Fruit fly (Drosophila melanogaster) whole organism, wandering third instar larva: ENCODE measurements around the gene CG32022.

Experiments used
- Abd-B ChIP-seq: fragments of >200 bp; optimal IDR thresholded peaks from 2 replicates; lab custom pipeline; 2017; ENCODE audit warnings: missing biosample characterization, missing genetic modification characterization
- CG32264 ChIP-seq: fragments of 200-800 bp; sonication (Bioruptor generic); optimal IDR thresholded peaks from 2 replicates; lab custom pipeline; 2016; ENCODE audit warnings: missing biosample characterization, missing genetic modification characterization
- CG9705 ChIP-seq: fragments of 200-800 bp; sonication (Bioruptor generic); optimal IDR thresholded peaks from 2 replicates; lab custom pipeline; 2018; ENCODE audit warnings: missing biosample characterization, mild to moderate bottlenecking, missing genetic modification characterization
- CrebA ChIP-seq: fragments of 200-800 bp; sonication (Bioruptor generic); optimal IDR thresholded peaks from 2 replicates; lab custom pipeline; 2016; ENCODE audit warnings: missing biosample characterization, mild to moderate bottlenecking, missing genetic modification characterization, borderline replicate concordance
- Dfd ChIP-seq: fragments of >200 bp; optimal IDR thresholded peaks from 2 replicates; lab custom pipeline; 2017; ENCODE audit warnings: missing biosample characterization, missing genetic modification characterization
- Dif ChIP-seq: fragments of 200-275, 200-300 bp; sonication (Bioruptor generic); optimal IDR thresholded peaks from 2 replicates; lab custom pipeline; 2018; ENCODE audit warnings: missing biosample characterization, missing genetic modification characterization; ENCODE audit not compliant: partially characterized antibody
- Hnf4 ChIP-seq: fragments of 200-800 bp; sonication (Bioruptor generic); optimal IDR thresholded peaks from 2 replicates; lab custom pipeline; 2016; ENCODE audit warnings: missing biosample characterization, mild to moderate bottlenecking, missing genetic modification characterization
- Hr78 ChIP-seq: fragments of >200 bp; optimal IDR thresholded peaks from 2 replicates; lab custom pipeline; 2017; ENCODE audit warnings: missing biosample characterization, missing genetic modification characterization
- Hr83 ChIP-seq: fragments of 200-300 bp; sonication (Bioruptor generic); optimal IDR thresholded peaks from 2 replicates; lab custom pipeline; 2016; ENCODE audit warnings: missing biosample characterization, mild to moderate bottlenecking, missing genetic modification characterization, moderate library complexity; ENCODE audit not compliant: poor library complexity, severe bottlenecking
- Jra ChIP-seq: sonication (Bioruptor generic); optimal IDR thresholded peaks from 2 replicates; lab custom pipeline; 2016; ENCODE audit warnings: missing biosample characterization, missing genetic modification characterization
- OdsH ChIP-seq: fragments of 200-800 bp; sonication (Bioruptor generic); optimal IDR thresholded peaks from 2 replicates; lab custom pipeline; 2016; ENCODE audit warnings: missing biosample characterization, mild to moderate bottlenecking, missing genetic modification characterization
- Rel ChIP-seq, 2 experiments: fragments of 200-800 bp; sonication (Bioruptor generic) in 1 of 2; optimal IDR thresholded peaks; 2 replicates in 1 of 2; 3 replicates in 1 of 2; lab custom pipeline; 2016 to 2019; ENCODE audit warnings: mild to moderate bottlenecking in 2 of 2, missing biosample characterization in 2 of 2, missing genetic modification characterization in 2 of 2, moderate library complexity in 1 of 2
- Sp1 ChIP-seq: fragments of 200-800 bp; sonication (Bioruptor generic); optimal IDR thresholded peaks from 3 replicates; lab custom pipeline; 2019; ENCODE audit warnings: missing biosample characterization, mild to moderate bottlenecking, missing genetic modification characterization, moderate library complexity
- Vsx2 ChIP-seq: fragments of 200-300, 225-300 bp; sonication (Bioruptor generic); optimal IDR thresholded peaks from 2 replicates; lab custom pipeline; 2018; ENCODE audit warnings: missing biosample characterization, missing genetic modification characterization; ENCODE audit not compliant: partially characterized antibody
- br ChIP-seq: fragments of 200-800 bp; sonication (Bioruptor generic); optimal IDR thresholded peaks from 2 replicates; lab custom pipeline; 2016; ENCODE audit warnings: missing biosample characterization, missing genetic modification characterization
- brk ChIP-seq: fragments of 200-800 bp; sonication (Bioruptor generic); optimal IDR thresholded peaks from 2 replicates; lab custom pipeline; 2016; ENCODE audit warnings: missing biosample characterization, mild to moderate bottlenecking, missing genetic modification characterization
- dl ChIP-seq, 2 experiments: fragments of 175-275, 200-275 bp in 1 of 2; fragments of 200-275 bp in 1 of 2; sonication (Bioruptor generic); optimal IDR thresholded peaks; lab custom pipeline; 2018; ENCODE audit warnings: mild to moderate bottlenecking in 2 of 2, missing biosample characterization in 2 of 2, missing genetic modification characterization in 2 of 2, moderate library complexity in 2 of 2; ENCODE audit not compliant: partially characterized antibody in 2 of 2, insufficient read depth in 1 of 2
- dmrt93B ChIP-seq: fragments of 200-800 bp; sonication (Bioruptor generic); optimal IDR thresholded peaks from 2 replicates; lab custom pipeline; 2018; ENCODE audit warnings: missing biosample characterization, mild to moderate bottlenecking, missing genetic modification characterization
- dsf ChIP-seq: sonication (Bioruptor generic); optimal IDR thresholded peaks from 2 replicates; lab custom pipeline; 2016; ENCODE audit warnings: missing biosample characterization, missing genetic modification characterization, borderline replicate concordance
- ey ChIP-seq: fragments of 200-800 bp; sonication (Bioruptor generic); optimal IDR thresholded peaks from 2 replicates; lab custom pipeline; 2016; ENCODE audit warnings: missing biosample characterization, missing genetic modification characterization
- foxo ChIP-seq, 2 experiments: fragments of 200-800 bp; sonication (Bioruptor generic); optimal IDR thresholded peaks; 2 replicates in 1 of 2; 3 replicates in 1 of 2; lab custom pipeline; 2016 to 2017; ENCODE audit warnings: missing biosample characterization in 2 of 2, missing genetic modification characterization in 2 of 2
- h ChIP-seq: fragments of 200-800 bp; sonication (Bioruptor generic); optimal IDR thresholded peaks from 3 replicates; lab custom pipeline; 2016; ENCODE audit warnings: missing biosample characterization, mild to moderate bottlenecking, missing genetic modification characterization
- jim ChIP-seq: fragments of 175-275, 200-325 bp; sonication (Bioruptor generic); optimal IDR thresholded peaks from 2 replicates; lab custom pipeline; 2016; ENCODE audit warnings: missing biosample characterization, mild to moderate bottlenecking, missing genetic modification characterization
- lola ChIP-seq: fragments of >200 bp; optimal IDR thresholded peaks from 2 replicates; lab custom pipeline; 2017; ENCODE audit warnings: missing biosample characterization, missing genetic modification characterization
- pan ChIP-seq: fragments of >200 bp; optimal IDR thresholded peaks from 2 replicates; lab custom pipeline; 2017
- psq ChIP-seq: fragments of 200-800 bp; sonication (Bioruptor generic); optimal IDR thresholded peaks from 3 replicates; lab custom pipeline; 2017; ENCODE audit warnings: missing biosample characterization, mild to moderate bottlenecking, missing genetic modification characterization, moderate library complexity
- rgr ChIP-seq: fragments of 200-800 bp; sonication (Bioruptor generic); optimal IDR thresholded peaks from 3 replicates; lab custom pipeline; 2016; ENCODE audit warnings: missing biosample characterization, mild to moderate bottlenecking, missing genetic modification characterization
- sage ChIP-seq: fragments of 200-800 bp; sonication (Bioruptor generic); optimal IDR thresholded peaks from 2 replicates; lab custom pipeline; 2016; ENCODE audit warnings: missing biosample characterization, mild to moderate bottlenecking, missing genetic modification characterization
- sv ChIP-seq: fragments of 200-800 bp; sonication (Bioruptor generic); optimal IDR thresholded peaks from 3 replicates; lab custom pipeline; 2016; ENCODE audit warnings: missing biosample characterization, missing genetic modification characterization
- tai ChIP-seq: sonication (Bioruptor generic); optimal IDR thresholded peaks from 2 replicates; lab custom pipeline; 2016; ENCODE audit warnings: missing biosample characterization, missing genetic modification characterization
- usp ChIP-seq: fragments of >200 bp; optimal IDR thresholded peaks from 2 replicates; lab custom pipeline; 2017; ENCODE audit warnings: missing biosample characterization, missing genetic modification characterization
- woc ChIP-seq: sonication (Bioruptor generic); optimal IDR thresholded peaks from 2 replicates; lab custom pipeline; 2016; ENCODE audit warnings: missing biosample characterization, mild to moderate bottlenecking, missing genetic modification characterization

Gene CG32022

DNA sequence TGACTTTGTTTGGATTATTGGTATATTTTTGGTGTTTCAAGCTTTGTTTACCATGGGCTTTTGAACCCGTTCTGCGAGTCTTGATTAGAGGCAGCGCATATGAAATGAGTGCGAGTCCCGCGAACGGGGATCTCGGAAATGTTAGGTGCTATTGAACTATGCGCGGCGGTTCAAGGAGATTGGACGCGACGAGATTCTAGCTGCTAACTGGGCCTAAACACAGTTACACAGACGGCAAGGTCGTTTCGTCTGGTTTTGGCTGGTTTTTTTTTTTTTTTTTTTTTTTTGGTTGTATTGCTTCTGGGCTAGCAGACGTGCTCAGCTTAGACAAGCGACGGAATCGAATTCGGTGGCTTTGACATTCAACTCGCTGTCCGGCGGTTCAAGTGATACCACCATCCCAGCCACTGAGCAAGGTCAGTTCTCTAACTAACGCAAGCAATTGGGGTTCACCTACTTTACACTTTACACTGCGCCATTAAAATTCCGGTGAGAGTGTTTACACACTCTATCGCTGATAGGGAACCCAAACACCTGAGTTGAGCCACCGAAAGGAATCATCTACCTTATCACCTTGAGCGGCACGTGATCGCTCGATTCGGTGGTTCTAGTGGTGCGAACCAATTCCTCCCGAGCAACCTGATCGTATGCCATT is 39.0 kb downstream of the CG32022 start:
- TF ChIP-seq br (no peak), Rel (GFP tag; optimal IDR thresholded peaks at IDR 0.05; lab: Kevin White, UChicago) (no peak), Rel (tag; optimal IDR thresholded peaks at IDR 0.05; lab: Kevin White, UChicago) (peak; percentile 54), Hr78 (GFP tag; lab: Kevin White, UChicago) (no peak)
- TF ChIP-seq, all 38 proteins: peak for 1

DNA sequence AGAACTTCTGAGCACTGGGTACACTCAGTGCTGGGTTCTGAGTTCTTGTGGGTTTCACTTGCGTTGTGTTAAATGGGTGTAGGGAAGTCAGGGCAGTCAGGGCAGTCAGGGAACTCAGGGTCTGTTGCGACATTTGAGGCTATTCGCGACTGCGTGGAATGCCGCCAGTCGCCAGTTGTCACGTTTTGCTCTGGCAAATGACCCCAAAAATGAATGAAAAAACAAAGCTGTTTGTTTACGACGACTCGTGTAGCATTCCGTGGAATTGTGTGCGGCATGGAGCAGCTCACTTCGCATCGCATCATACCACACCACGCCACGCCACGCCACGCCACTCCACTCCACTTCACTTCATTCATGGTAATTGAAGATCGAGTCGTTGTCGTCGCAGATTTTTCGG is 39.8 kb downstream of the CG32022 start:
- TF ChIP-seq Abd-B (GFP tag; lab: Kevin White, UChicago), result no peak
- no peak for TF ChIP-seq OdsH (GFP tag; lab: Kevin White, UChicago)
- no peak for TF ChIP-seq psq (GFP tag; lab: Kevin White, UChicago)
- TF ChIP-seq CG32264 (GFP tag; lab: Kevin White, UChicago), result no peak
- TF ChIP-seq foxo (GFP tag; optimal IDR thresholded peaks at IDR 0.05; lab: Kevin White, UChicago), result peak in 1 of 2 experiments; percentile 18
- TF ChIP-seq h (GFP tag; lab: Kevin White, UChicago), result peak; percentile 55
- no peak for TF ChIP-seq pan
- TF ChIP-seq dmrt93B (GFP tag; lab: Kevin White, UChicago), result no peak
- no peak for TF ChIP-seq Rel (GFP tag; optimal IDR thresholded peaks at IDR 0.05; lab: Kevin White, UChicago)
- peak; percentile 27 for TF ChIP-seq Rel (tag; optimal IDR thresholded peaks at IDR 0.05; lab: Kevin White, UChicago)

DNA sequence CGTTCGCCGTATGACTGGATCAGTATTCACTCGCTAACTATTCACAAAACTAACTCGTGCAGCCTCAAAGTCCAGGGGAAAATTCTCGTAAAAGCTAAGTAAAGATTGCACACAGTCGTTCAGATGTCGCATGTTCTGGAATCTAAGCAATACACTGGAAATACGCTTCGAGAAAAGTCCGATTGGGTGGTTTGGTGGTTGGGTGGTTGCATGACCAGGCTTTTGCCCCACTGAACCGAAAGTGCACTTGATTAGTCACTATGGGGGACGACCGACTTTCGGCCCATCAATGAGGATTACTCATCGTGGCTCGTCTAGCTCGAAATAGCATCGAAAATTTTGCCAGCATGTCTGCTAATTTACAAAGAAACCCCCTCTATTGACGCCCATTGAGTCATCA is 40.7 kb downstream of the CG32022 start:
- TF ChIP-seq CG9705 (GFP tag; lab: Kevin White, UChicago) (no peak), Vsx2 (GFP tag; lab: Kevin White, UChicago) (no peak), Dif (GFP tag; lab: Kevin White, UChicago) (no peak), Abd-B (GFP tag; lab: Kevin White, UChicago) (no peak), Hr83 (GFP tag; lab: Kevin White, UChicago) (no peak), tai (no peak)

DNA sequence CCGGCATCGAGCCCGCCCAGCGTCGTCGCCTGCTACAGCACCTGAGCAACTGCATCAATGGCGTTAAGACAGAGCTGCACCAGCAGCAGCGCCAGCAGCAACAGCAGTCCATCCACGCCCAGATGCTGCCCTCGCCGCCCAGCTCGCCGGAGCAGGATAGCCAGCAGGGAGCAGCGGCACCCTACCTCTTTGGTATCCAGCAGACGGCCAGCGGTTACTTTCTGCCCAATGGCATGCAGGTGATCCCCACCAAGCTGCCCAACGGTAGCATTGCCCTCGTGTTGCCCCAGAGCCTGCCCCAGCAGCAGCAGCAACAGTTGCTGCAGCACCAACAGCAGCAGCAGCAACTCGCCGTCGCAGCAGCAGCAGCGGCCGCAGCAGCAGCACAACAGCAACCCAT is 43.3 kb downstream of the CG32022 start:
- TF ChIP-seq tai, result no peak
- no peak for TF ChIP-seq OdsH (GFP tag; lab: Kevin White, UChicago)
- TF ChIP-seq ey (GFP tag; lab: Kevin White, UChicago), result no peak
- no peak for TF ChIP-seq dl (GFP tag; optimal IDR thresholded peaks at IDR 0.05; lab: Kevin White, UChicago; ENCODE audit: insufficient read depth in 1 of 2, partially characterized antibody in 2 of 2)

DNA sequence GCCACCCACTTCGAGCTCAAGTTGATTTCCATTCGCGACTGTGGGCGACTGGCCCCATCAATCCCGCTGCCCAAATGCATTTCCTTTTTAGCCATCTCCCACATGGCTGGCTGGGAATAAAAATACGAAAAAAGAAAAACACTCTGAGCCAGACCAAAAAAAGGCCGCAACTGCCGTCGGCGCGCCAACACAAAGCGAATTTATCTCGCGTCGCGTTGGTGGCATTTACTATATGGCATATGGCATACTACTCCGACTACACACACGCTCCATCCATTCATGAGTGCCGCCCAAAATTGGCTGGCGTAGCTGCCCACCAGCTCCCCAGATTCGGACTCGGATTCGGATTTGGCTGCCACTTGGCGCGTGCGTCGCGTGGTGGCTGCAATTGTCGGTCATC is 44.6 kb downstream of the CG32022 start:
- TF ChIP-seq rgr (no peak), dl (GFP tag; optimal IDR thresholded peaks at IDR 0.05; lab: Kevin White, UChicago; ENCODE audit: insufficient read depth in 1 of 2, partially characterized antibody in 2 of 2) (no peak), CG32264 (GFP tag; lab: Kevin White, UChicago) (no peak), tai (no peak), psq (GFP tag; lab: Kevin White, UChicago) (no peak), dmrt93B (GFP tag; lab: Kevin White, UChicago) (no peak), Hr78 (GFP tag; lab: Kevin White, UChicago) (no peak), woc (GFP tag; lab: Kevin White, UChicago) (no peak), ey (GFP tag; lab: Kevin White, UChicago) (no peak), CrebA (GFP tag; lab: Kevin White, UChicago) (no peak), Abd-B (GFP tag; lab: Kevin White, UChicago) (no peak), sv (GFP tag; lab: Kevin White, UChicago) (no peak), h (GFP tag; lab: Kevin White, UChicago) (no peak), foxo (GFP tag; optimal IDR thresholded peaks at IDR 0.05; lab: Kevin White, UChicago) (no peak), Hnf4 (no peak)

DNA sequence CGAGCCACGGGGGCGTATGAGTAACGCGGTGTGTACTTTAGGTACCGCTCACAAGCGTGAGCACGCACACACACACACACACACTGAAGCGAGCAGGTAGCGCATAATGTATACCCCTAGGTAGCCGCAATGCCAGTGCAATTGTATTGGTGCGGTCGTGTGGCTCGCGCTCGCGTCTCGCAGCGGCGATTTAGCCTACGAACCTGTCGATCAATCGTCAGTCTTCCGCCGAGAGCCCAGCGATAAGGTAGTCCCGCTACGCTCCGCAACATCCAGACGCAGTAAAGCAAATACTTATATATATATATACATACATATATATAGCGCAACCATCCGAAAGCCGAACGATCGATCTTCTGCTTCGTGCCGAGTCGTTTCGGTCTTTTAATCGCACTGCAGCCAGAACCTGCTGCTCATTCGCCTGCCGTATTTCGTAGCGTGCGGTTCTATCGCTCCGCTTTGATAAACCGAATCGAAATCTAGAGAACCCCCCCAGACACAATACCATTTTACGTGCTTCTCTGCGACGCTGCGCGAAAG is 45.5 kb downstream of the CG32022 start, which contains the start of gene hry:
hry (plus strand) TSS at position 215 of the 540 bp plus-strand sequence.
- TF ChIP-seq Dif (GFP tag; lab: Kevin White, UChicago), result peak; percentile 61
- peak; percentile 20 for TF ChIP-seq psq (GFP tag; lab: Kevin White, UChicago)
- peak; percentile 62 for TF ChIP-seq woc (GFP tag; lab: Kevin White, UChicago)
- no peak for TF ChIP-seq pan
- TF ChIP-seq Hr83 (GFP tag; lab: Kevin White, UChicago), result peak; percentile 75
- TF ChIP-seq br, result peak; percentile 53
- TF ChIP-seq tai, result peak; percentile 61
- TF ChIP-seq sage (GFP tag; lab: Kevin White, UChicago), result peak; percentile 9
- TF ChIP-seq h (GFP tag; lab: Kevin White, UChicago), result peak; percentile 99
- TF ChIP-seq Sp1 (GFP tag; lab: Kevin White, UChicago), result peak; percentile 65
- TF ChIP-seq CrebA (GFP tag; lab: Kevin White, UChicago), result peak; percentile 67
- TF ChIP-seq brk (GFP tag; lab: Kevin White, UChicago), result peak; percentile 87
- no peak for TF ChIP-seq dmrt93B (GFP tag; lab: Kevin White, UChicago)
- no peak for TF ChIP-seq dsf (GFP tag; lab: Kevin White, UChicago)
- no peak for TF ChIP-seq jim
- peak; percentile 93 for TF ChIP-seq Rel (GFP tag; optimal IDR thresholded peaks at IDR 0.05; lab: Kevin White, UChicago)
- peak; percentile 80 for TF ChIP-seq Rel (tag; optimal IDR thresholded peaks at IDR 0.05; lab: Kevin White, UChicago)
- no peak for TF ChIP-seq Abd-B (GFP tag; lab: Kevin White, UChicago)
- TF ChIP-seq usp, result no peak
- TF ChIP-seq Vsx2 (GFP tag; lab: Kevin White, UChicago), result peak; percentile 61
- no peak for TF ChIP-seq CG9705 (GFP tag; lab: Kevin White, UChicago)
- peak; percentile 16 to 69 for TF ChIP-seq dl (GFP tag; optimal IDR thresholded peaks at IDR 0.05; lab: Kevin White, UChicago; ENCODE audit: insufficient read depth in 1 of 2, partially characterized antibody in 2 of 2)
- TF ChIP-seq Jra (GFP tag; lab: Kevin White, UChicago), result peak; percentile 87
- TF ChIP-seq lola (GFP tag; lab: Kevin White, UChicago), result no peak
- peak; percentile 0 for TF ChIP-seq sv (GFP tag; lab: Kevin White, UChicago)
- TF ChIP-seq Dfd, result no peak
